Fruit fly (Drosophila melanogaster): ENCODE data around the gene Pdk1.

Gene Pdk1

dm6 chr3L:165981-166788, 36.9 kb downstream of the Pdk1 start (continued):
- TF ChIP-seq CG10274 (GFP tag; optimal IDR thresholded peaks at IDR 0.05), result no peak
- no peak for TF ChIP-seq Deaf1 (tag; optimal IDR thresholded peaks at IDR 0.05)
- TF ChIP-seq croc (GFP tag; conservative IDR thresholded peaks at IDR 0.05), result no peak
- TF ChIP-seq CG11723 (GFP tag; optimal IDR thresholded peaks at IDR 0.05), result no peak
- no peak for TF ChIP-seq wek (GFP tag; optimal IDR thresholded peaks at IDR 0.05)
- no peak for TF ChIP-seq CG7786 (GFP tag; optimal IDR thresholded peaks at IDR 0.05)
- TF ChIP-seq tgo (GFP tag; IDR thresholded peaks at IDR 0.05), result no peak
- TF ChIP-seq Hr39 (optimal IDR thresholded peaks at IDR 0.05), result no peak
- TF ChIP-seq Gsc (GFP tag; IDR thresholded peaks at IDR 0.05), result no peak
- no peak for TF ChIP-seq Fer2 (tag; optimal IDR thresholded peaks at IDR 0.05)
- no peak for TF ChIP-seq grn (GFP tag; optimal IDR thresholded peaks at IDR 0.05)
- no peak for TF ChIP-seq Rfx (GFP tag; IDR thresholded peaks at IDR 0.05)
- TF ChIP-seq CG18619 (GFP tag; optimal IDR thresholded peaks at IDR 0.05), result no peak
- TF ChIP-seq unc-4 (GFP tag; IDR thresholded peaks at IDR 0.05; ENCODE audit: partially characterized antibody), result no peak
- TF ChIP-seq so (GFP tag; IDR thresholded peaks at IDR 0.05), result 0 out of 3 replicates have a peak, but pooled peaks have one; percentile 32
- TF ChIP-seq en (GFP tag; optimal IDR thresholded peaks at IDR 0.05), result no peak
- no peak for TF ChIP-seq mld (GFP tag; IDR thresholded peaks at IDR 0.05; ENCODE audit: partially characterized antibody)
- TF ChIP-seq Optix (GFP tag; IDR thresholded peaks at IDR 0.05), result no peak
- TF ChIP-seq dimm (GFP tag; IDR thresholded peaks at IDR 0.05), result no peak
- no peak for TF ChIP-seq inv (GFP tag; IDR thresholded peaks at IDR 0.05; ENCODE audit: partially characterized antibody)
- no peak for TF ChIP-seq CG9215 (GFP tag; IDR thresholded peaks at IDR 0.05)
- no peak for TF ChIP-seq gcm2 (GFP tag; optimal IDR thresholded peaks at IDR 0.05)
- TF ChIP-seq tin (GFP tag; optimal IDR thresholded peaks at IDR 0.05), result peak; percentile 17
- TF ChIP-seq ap (GFP tag; IDR thresholded peaks at IDR 0.05), result no peak
- TF ChIP-seq HLH54F (GFP tag; optimal IDR thresholded peaks at IDR 0.05), result no peak
- no peak for TF ChIP-seq gfzf (GFP tag; optimal IDR thresholded peaks at IDR 0.05)
- TF ChIP-seq aop (GFP tag; IDR thresholded peaks at IDR 0.05), result no peak
- TF ChIP-seq CG8290 (GFP tag; optimal IDR thresholded peaks at IDR 0.05), result no peak
- TF ChIP-seq CG8290 (tag; optimal IDR thresholded peaks at IDR 0.05), result no peak
- TF ChIP-seq Blimp-1 (GFP tag; optimal IDR thresholded peaks at IDR 0.05), result peak; percentile 51
- no peak for TF ChIP-seq peb (GFP tag; IDR thresholded peaks at IDR 0.05)
- no peak for TF ChIP-seq ind (GFP tag; optimal IDR thresholded peaks at IDR 0.05)
- TF ChIP-seq shn (GFP tag; optimal IDR thresholded peaks at IDR 0.05), result no peak
- TF ChIP-seq zf30C (GFP tag; optimal IDR thresholded peaks at IDR 0.05), result peak; percentile 76
- TF ChIP-seq CkIIα-i1 (GFP tag; IDR thresholded peaks at IDR 0.05), result no peak
- no peak for TF ChIP-seq run (tag; optimal IDR thresholded peaks at IDR 0.05)
- TF ChIP-seq CG6175 (GFP tag; IDR thresholded peaks at IDR 0.05), result no peak
- no peak for TF ChIP-seq CG10565 (GFP tag; optimal IDR thresholded peaks at IDR 0.05)
- no peak for TF ChIP-seq nerfin-1 (tag; optimal IDR thresholded peaks at IDR 0.05)
- no peak for TF ChIP-seq Elba2 (GFP tag; optimal IDR thresholded peaks at IDR 0.05)
- TF ChIP-seq CG10267 (tag; optimal IDR thresholded peaks at IDR 0.05), result peak; percentile 6
- peak; percentile 30 for TF ChIP-seq grau (tag; optimal IDR thresholded peaks at IDR 0.05)
- no peak for TF ChIP-seq zen (tag; optimal IDR thresholded peaks at IDR 0.05)
- no peak for TF ChIP-seq CG3163 (GFP tag; optimal IDR thresholded peaks at IDR 0.05)
- no peak for TF ChIP-seq CG3838 (GFP tag; optimal IDR thresholded peaks at IDR 0.05)
- TF ChIP-seq crol (GFP tag; IDR thresholded peaks at IDR 0.05), result no peak
- no peak for TF ChIP-seq Dip3 (GFP tag; optimal IDR thresholded peaks at IDR 0.05)
- TF ChIP-seq CG2202 (tag; optimal IDR thresholded peaks at IDR 0.05), result no peak
- TF ChIP-seq CG1603 (tag; optimal IDR thresholded peaks at IDR 0.05), result no peak
- no peak for TF ChIP-seq scrt (GFP tag; optimal IDR thresholded peaks at IDR 0.05)
- TF ChIP-seq ranshi (GFP tag; IDR thresholded peaks at IDR 0.05), result no peak

All from whole organism, embryonic.